Worm (Caenorhabditis elegans): ENCODE results near the gene F57B1.9.

DNA sequence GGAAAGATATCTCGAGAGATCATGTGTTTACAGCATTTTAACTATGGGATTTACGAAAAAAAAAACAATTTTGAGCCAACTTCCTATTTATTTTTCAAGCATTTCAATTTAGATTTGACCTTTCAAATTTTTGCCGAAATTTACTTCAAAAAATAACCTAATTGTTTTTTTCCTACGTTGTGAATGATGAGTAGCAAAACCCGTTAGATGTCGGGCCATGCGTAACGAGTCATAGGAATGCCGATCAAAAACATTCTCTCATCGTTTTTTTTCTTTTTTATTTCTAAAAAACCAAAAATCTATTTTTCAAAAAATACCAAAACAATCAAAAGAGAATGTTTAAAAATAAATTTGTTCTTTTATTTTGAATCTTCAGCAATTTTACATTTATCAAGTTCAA lies 34.8 kb downstream of the F57B1.9 start:
- TF ChIP-seq lin-11 (tag; optimal IDR thresholded peaks at IDR 0.05) (no peak), pha-4 (tag; optimal IDR thresholded peaks at IDR 0.05) (no peak), dmd-4 (tag; optimal IDR thresholded peaks at IDR 0.05; ENCODE audit: borderline replicate concordance) (no peak), unc-86 (tag; optimal IDR thresholded peaks at IDR 0.05) (no peak), fkh-10 (GFP tag; optimal IDR thresholded peaks at IDR 0.05) (no peak), sdc-2 (tag; optimal IDR thresholded peaks at IDR 0.05) (no peak), pqm-1 (tag; optimal IDR thresholded peaks at IDR 0.05) (no peak), nfya-1 (tag; optimal IDR thresholded peaks at IDR 0.05) (no peak)

Data from whole organism, late embryonic.